Fruit fly (Drosophila melanogaster): ENCODE data around the gene Sr-CIV.

Sr-CIV gene

dm6 chr2L:3550583-3550982 is 26.7 kb upstream of the Sr-CIV start (continued):
- TF ChIP-seq bowl (GFP tag; IDR thresholded peaks at IDR 0.05) = no peak
- TF ChIP-seq ATbp (GFP tag; optimal IDR thresholded peaks at IDR 0.05) = no peak
- TF ChIP-seq D19A (tag; optimal IDR thresholded peaks at IDR 0.05) = peak; percentile 92
- TF ChIP-seq CG17829 (tag; optimal IDR thresholded peaks at IDR 0.05) = no peak
- TF ChIP-seq Med (GFP tag) = peak; percentile 43
- TF ChIP-seq chn (GFP tag; optimal IDR thresholded peaks at IDR 0.05) = no peak
- no peak for TF ChIP-seq CG15479 (GFP tag; optimal IDR thresholded peaks at IDR 0.05)
- no peak for TF ChIP-seq zfh1 (GFP tag; IDR thresholded peaks at IDR 0.05)
- TF ChIP-seq CG31441 (GFP tag; IDR thresholded peaks at IDR 0.05) = no peak
- no peak for TF ChIP-seq CG14860 (GFP tag; IDR thresholded peaks at IDR 0.05; ENCODE audit: partially characterized antibody)
- peak; percentile 84 for TF ChIP-seq grn (GFP tag; optimal IDR thresholded peaks at IDR 0.05)
- TF ChIP-seq Gug (GFP tag; IDR thresholded peaks at IDR 0.05) = no peak

- TF ChIP-seq CG13624 (GFP tag; optimal IDR thresholded peaks at IDR 0.05) (no peak), tll (GFP tag; optimal IDR thresholded peaks at IDR 0.05) (peak in 1 of 2 experiments; percentile 63), zen (tag; optimal IDR thresholded peaks at IDR 0.05) (peak; percentile 83), Hr3 (GFP tag; optimal IDR thresholded peaks at IDR 0.05) (no peak), CG11504 (tag; optimal IDR thresholded peaks at IDR 0.05) (no peak), CG7745 (tag; optimal IDR thresholded peaks at IDR 0.05) (no peak), ttk (GFP tag; IDR thresholded peaks at IDR 0.05) (no peak), Deaf1 (tag; optimal IDR thresholded peaks at IDR 0.05) (no peak), CG31441 (GFP tag; IDR thresholded peaks at IDR 0.05) (no peak), CG10654 (GFP tag; optimal IDR thresholded peaks at IDR 0.05) (no peak), usp (GFP tag; optimal IDR thresholded peaks at IDR 0.05) (no peak), twi (tag; optimal IDR thresholded peaks at IDR 0.05) (peak; percentile 60), gcm (GFP tag; optimal IDR thresholded peaks at IDR 0.05) (no peak), BtbVII (GFP tag; optimal IDR thresholded peaks at IDR 0.05) (no peak), CG11456 (GFP tag; IDR thresholded peaks at IDR 0.05) (0 out of 3 replicates have a peak, but pooled peaks have one; percentile 36), B-H2 (GFP tag; optimal IDR thresholded peaks at IDR 0.05) (no peak), ab (GFP tag; optimal IDR thresholded peaks at IDR 0.05) (no peak), E2f1 (GFP tag; IDR thresholded peaks at IDR 0.05) (no peak), tap (tag; optimal IDR thresholded peaks at IDR 0.05) (no peak), Doc3 (GFP tag; IDR thresholded peaks at IDR 0.05; ENCODE audit: partially characterized antibody) (no peak), eve (GFP tag; optimal IDR thresholded peaks at IDR 0.05) (no peak), Gsc (GFP tag; IDR thresholded peaks at IDR 0.05) (no peak), Usf (GFP tag; optimal IDR thresholded peaks at IDR 0.05) (no peak), CG8478 (optimal IDR thresholded peaks at IDR 0.05) (no peak), prd (optimal IDR thresholded peaks at IDR 0.05) (no peak), prd (GFP tag; IDR thresholded peaks at IDR 0.05) (0 out of 3 replicates have a peak, but pooled peaks have one; percentile 22), Bteb2 (GFP tag; optimal IDR thresholded peaks at IDR 0.05) (no peak), sqz (GFP tag; optimal IDR thresholded peaks at IDR 0.05) (no peak), CG34422 (GFP tag; IDR thresholded peaks at IDR 0.05) (no peak), CG42726 (GFP tag; IDR thresholded peaks at IDR 0.05; ENCODE audit: partially characterized antibody) (no peak), H15 (GFP tag; IDR thresholded peaks at IDR 0.05) (0 out of 3 replicates have a peak, but pooled peaks have one; percentile 10), Hey (tag; optimal IDR thresholded peaks at IDR 0.05) (no peak), CG1792 (GFP tag; optimal IDR thresholded peaks at IDR 0.05) (no peak), chinmo (GFP tag; IDR thresholded peaks at IDR 0.05; ENCODE audit: partially characterized antibody) (no peak), Antp (GFP tag; optimal IDR thresholded peaks at IDR 0.05) (no peak), Dfd (GFP tag; optimal IDR thresholded peaks at IDR 0.05) (no peak), pzg (GFP tag; optimal IDR thresholded peaks at IDR 0.05) (no peak), CG17802 (tag; optimal IDR thresholded peaks at IDR 0.05) (no peak), schlank (tag; optimal IDR thresholded peaks at IDR 0.05) (no peak), CG11695 (GFP tag; IDR thresholded peaks at IDR 0.05) (no peak)
Measured at dm6 chr2L:3549742-3550141, 25.9 kb upstream of the Sr-CIV start.

Measured in whole organism, embryonic.